Worm (Caenorhabditis elegans): ENCODE measurements around the gene C44C10.9.

ce11 chrX:11700263-11700662 is 16.1 kb downstream of the C44C10.9 start, which contains the start of gene C44C10.15:
- TF ChIP-seq ceh-36 (tag; optimal IDR thresholded peaks at IDR 0.05) = no peak
- TF ChIP-seq B0310.2 (tag; optimal IDR thresholded peaks at IDR 0.05) = no peak
- TF ChIP-seq ama-1 (optimal IDR thresholded peaks at IDR 0.05) = no peak
- TF ChIP-seq ceh-13 (GFP tag; optimal IDR thresholded peaks at IDR 0.05) = no peak
- no peak for TF ChIP-seq tbx-11 (GFP tag; IDR thresholded peaks at IDR 0.05)

Measured in whole organism, early embryonic.